Worm (Caenorhabditis elegans) whole organism, late embryonic: ENCODE measurements around the gene rcs-1.

Experiments used
- F13H6.1 ChIP-seq: sonication (generic microtip); optimal IDR thresholded peaks from 2 replicates; lab custom pipeline; 2016; ENCODE audit warnings: missing genetic modification characterization, missing compliant biosample characterization
- K09A11.1 ChIP-seq: sonication (generic microtip); optimal IDR thresholded peaks from 2 replicates; lab custom pipeline; 2017; ENCODE audit warnings: antibody characterized with exemption, mild to moderate bottlenecking, missing genetic modification characterization, missing compliant biosample characterization; ENCODE audit not compliant: insufficient read depth
- ceh-14 ChIP-seq: sonication (generic microtip); optimal IDR thresholded peaks from 2 replicates; lab custom pipeline; 2016; ENCODE audit warnings: missing genotype, missing genetic modification characterization, missing compliant biosample characterization
- ceh-19 ChIP-seq: fragments of 200-800 bp; sonication (Bioruptor generic); optimal IDR thresholded peaks from 2 replicates; lab custom pipeline; 2018; ENCODE audit warnings: mild to moderate bottlenecking, missing genetic modification characterization, missing compliant biosample characterization
- ceh-24 ChIP-seq: sonication (generic microtip); optimal IDR thresholded peaks from 2 replicates; lab custom pipeline; 2016; ENCODE audit warnings: mild to moderate bottlenecking, missing genetic modification characterization, missing compliant biosample characterization
- ceh-45 ChIP-seq: fragments of 200-800 bp; sonication (Bioruptor generic); IDR thresholded peaks from 2 replicates; pipeline ENCODE4 v1.3.6; 2022; ENCODE audit warnings: missing genetic modification reagents, missing genetic modification characterization, missing compliant biosample characterization
- ceh-48 ChIP-seq: sonication (generic microtip); optimal IDR thresholded peaks from 2 replicates; lab custom pipeline; 2016; ENCODE audit warnings: missing genetic modification characterization, inconsistent platforms, missing compliant biosample characterization
- ceh-9 ChIP-seq: sonication (generic microtip); optimal IDR thresholded peaks from 2 replicates; lab custom pipeline; 2016; ENCODE audit warnings: mild to moderate bottlenecking, missing genetic modification characterization, inconsistent platforms, missing compliant biosample characterization
- che-1 ChIP-seq: sonication (generic microtip); optimal IDR thresholded peaks from 2 replicates; lab custom pipeline; 2016; ENCODE audit warnings: mild to moderate bottlenecking, missing genetic modification characterization, missing compliant biosample characterization
- ets-4 ChIP-seq: sonication (generic microtip); optimal IDR thresholded peaks from 2 replicates; lab custom pipeline; 2016; ENCODE audit warnings: missing genetic modification characterization, missing compliant biosample characterization
- eyg-1 ChIP-seq: sonication (generic microtip); optimal IDR thresholded peaks from 2 replicates; lab custom pipeline; 2016; ENCODE audit warnings: missing genotype, missing genetic modification characterization, missing compliant biosample characterization
- fax-1 ChIP-seq: sonication (generic microtip); optimal IDR thresholded peaks from 2 replicates; lab custom pipeline; 2016; ENCODE audit warnings: missing genotype, missing genetic modification characterization, missing compliant biosample characterization
- gmeb-2 ChIP-seq: sonication (generic microtip); optimal IDR thresholded peaks from 2 replicates; lab custom pipeline; 2016; ENCODE audit warnings: missing genetic modification characterization, inconsistent platforms, missing compliant biosample characterization
- hlh-13 ChIP-seq: fragments of 200-800 bp; sonication (Bioruptor generic); optimal IDR thresholded peaks from 2 replicates; lab custom pipeline; 2018; ENCODE audit warnings: mild to moderate bottlenecking, missing genetic modification characterization, missing compliant biosample characterization
- hlh-15 ChIP-seq: sonication (generic microtip); optimal IDR thresholded peaks from 2 replicates; lab custom pipeline; 2016; ENCODE audit warnings: missing genetic modification characterization, missing compliant biosample characterization
- hlh-6 ChIP-seq: sonication (generic microtip); optimal IDR thresholded peaks from 2 replicates; lab custom pipeline; 2016; ENCODE audit warnings: missing genotype, missing genetic modification characterization, missing compliant biosample characterization
- nfya-1 ChIP-seq: sonication (generic microtip); optimal IDR thresholded peaks from 2 replicates; lab custom pipeline; 2017; ENCODE audit warnings: missing genetic modification characterization, mild to moderate bottlenecking, missing compliant biosample characterization, antibody characterized with exemption, moderate library complexity
- nhr-11 ChIP-seq: fragments of 150-350 bp; optimal IDR thresholded peaks from 2 replicates; lab custom pipeline; 2014; ENCODE audit warnings: missing biosample characterization, missing genetic modification characterization
- npax-4 ChIP-seq: sonication (generic microtip); optimal IDR thresholded peaks from 2 replicates; lab custom pipeline; 2016; ENCODE audit warnings: missing genetic modification characterization, missing compliant biosample characterization
- odd-2 ChIP-seq: sonication (generic microtip); optimal IDR thresholded peaks from 2 replicates; lab custom pipeline; 2017; ENCODE audit warnings: antibody characterized with exemption, mild to moderate bottlenecking, missing genetic modification characterization, missing compliant biosample characterization
- pag-3 ChIP-seq: sonication (generic microtip); optimal IDR thresholded peaks from 2 replicates; lab custom pipeline; 2016; ENCODE audit warnings: missing compliant biosample characterization, missing genetic modification characterization, borderline replicate concordance
- pat-9 ChIP-seq: fragments of 200-800 bp; sonication (Bioruptor generic); optimal IDR thresholded peaks from 2 replicates; lab custom pipeline; 2018; ENCODE audit warnings: mild to moderate bottlenecking, missing genetic modification characterization, moderate library complexity, missing compliant biosample characterization
- pha-2 ChIP-seq: sonication (generic microtip); optimal IDR thresholded peaks from 2 replicates; lab custom pipeline; 2017; ENCODE audit warnings: mild to moderate bottlenecking, missing genetic modification characterization, missing compliant biosample characterization
- pqm-1 ChIP-seq: sonication (generic microtip); optimal IDR thresholded peaks from 2 replicates; lab custom pipeline; 2016; ENCODE audit warnings: missing genetic modification characterization, missing compliant biosample characterization
- sdc-2 ChIP-seq: sonication (generic microtip); optimal IDR thresholded peaks from 2 replicates; lab custom pipeline; 2016; ENCODE audit warnings: missing genotype, missing genetic modification characterization, missing compliant biosample characterization
- sox-2 ChIP-seq: fragments of 200-800 bp; sonication (Bioruptor generic); IDR thresholded peaks from 2 replicates; pipeline ENCODE4 v1.3.6; 2022; ENCODE audit warnings: missing genetic modification reagents, missing genetic modification characterization, missing compliant biosample characterization
- sox-4 ChIP-seq: sonication (generic microtip); optimal IDR thresholded peaks from 2 replicates; lab custom pipeline; 2017; ENCODE audit warnings: mild to moderate bottlenecking, missing genetic modification characterization, inconsistent platforms, missing compliant biosample characterization
- syd-9 ChIP-seq: sonication (generic microtip); optimal IDR thresholded peaks from 2 replicates; lab custom pipeline; 2016; ENCODE audit warnings: mild to moderate bottlenecking, missing genetic modification characterization, moderate library complexity, missing compliant biosample characterization
- tbx-7 ChIP-seq: sonication (generic microtip); optimal IDR thresholded peaks from 2 replicates; lab custom pipeline; 2016; ENCODE audit warnings: missing genotype, missing genetic modification characterization, missing compliant biosample characterization
- ttx-3 ChIP-seq: sonication (generic microtip); optimal IDR thresholded peaks from 2 replicates; lab custom pipeline; 2016; ENCODE audit warnings: missing genetic modification reagents, missing genetic modification characterization, missing compliant biosample characterization
- unc-3 ChIP-seq, 2 experiments: fragments of 200-800 bp in 1 of 2; sonication (Bioruptor generic) in 1 of 2; sonication (generic microtip) in 1 of 2; conservative IDR thresholded peaks in 1 of 2; optimal IDR thresholded peaks in 1 of 2; 2 replicates each; pipeline versions ENCODE4 v1.3.6 to Lab custom; 2016 to 2022; ENCODE audit warnings: missing compliant biosample characterization in 2 of 2, missing genetic modification characterization in 2 of 2, missing genetic modification reagents in 1 of 2
- unc-55 ChIP-seq: sonication (generic microtip); optimal IDR thresholded peaks from 2 replicates; lab custom pipeline; 2017; ENCODE audit warnings: missing biosample characterization, missing genetic modification reagents, missing genetic modification characterization

The rcs-1 gene

DNA sequence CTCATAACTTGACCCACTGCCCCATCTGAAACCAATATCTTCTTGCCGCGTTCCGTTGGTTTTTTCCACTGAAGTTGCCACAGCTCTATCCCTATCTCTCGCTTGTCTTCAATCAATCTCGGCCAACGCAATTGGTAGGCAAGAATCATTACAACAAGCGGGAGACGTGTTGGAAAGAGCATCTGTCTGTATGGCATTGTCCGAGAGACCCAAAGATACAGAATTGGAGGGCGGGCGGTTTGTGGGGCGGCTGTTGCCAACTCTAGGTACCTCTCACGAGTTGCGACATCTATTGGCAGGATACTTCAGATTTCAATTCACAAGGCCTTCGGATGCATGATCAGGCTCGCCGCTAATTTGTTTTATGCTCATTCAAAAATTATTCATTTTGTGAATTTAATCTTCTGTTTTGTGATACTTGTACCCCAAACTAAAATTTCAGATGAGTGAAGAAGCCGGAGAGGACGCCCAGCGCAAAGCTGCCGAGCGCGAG, 39.3 kb downstream of the rcs-1 start, which contains the start of gene unc-27 (continued):
- no peak for TF ChIP-seq unc-3 (GFP tag; conservative IDR thresholded peaks at IDR 0.05; lab: Robert Waterston, UW)
- no peak for TF ChIP-seq unc-3 (tag; optimal IDR thresholded peaks at IDR 0.05; lab: Kevin White, UChicago)
- TF ChIP-seq ets-4: no peak
- no peak for TF ChIP-seq ceh-14 (tag; lab: Kevin White, UChicago)
- TF ChIP-seq pag-3 (tag; lab: Kevin White, UChicago): no peak
- no peak for TF ChIP-seq fax-1 (tag; lab: Kevin White, UChicago)
- TF ChIP-seq ceh-19 (GFP tag; lab: Kevin White, UChicago): no peak
- TF ChIP-seq ceh-48 (tag; lab: Kevin White, UChicago): no peak
- no peak for TF ChIP-seq che-1 (tag; lab: Kevin White, UChicago)
- no peak for TF ChIP-seq nhr-11
- TF ChIP-seq ceh-45 (GFP tag; lab: Robert Waterston, UW): no peak
- TF ChIP-seq tbx-7 (tag; lab: Kevin White, UChicago): no peak
- TF ChIP-seq K09A11.1 (tag; lab: Kevin White, UChicago): no peak
- no peak for TF ChIP-seq ttx-3 (tag; lab: Kevin White, UChicago)

ce11 chrX:8787689-8788222, 40.6 kb downstream of the rcs-1 start:
- TF ChIP-seq eyg-1 (tag; lab: Kevin White, UChicago) (no peak), ttx-3 (tag; lab: Kevin White, UChicago) (no peak), F13H6.1 (no peak), syd-9 (tag; lab: Kevin White, UChicago) (no peak), K09A11.1 (tag; lab: Kevin White, UChicago) (no peak), pha-2 (tag; lab: Kevin White, UChicago) (no peak)

ce11 chrX:8786687-8787086, 41.7 kb downstream of the rcs-1 start:
- TF ChIP-seq hlh-6 (tag; lab: Kevin White, UChicago) (no peak), unc-55 (GFP tag; lab: Kevin White, UChicago) (peak; percentile 51)

- no peak for TF ChIP-seq hlh-15 (tag; lab: Kevin White, UChicago)
- no peak for TF ChIP-seq K09A11.1 (tag; lab: Kevin White, UChicago)
These were observed 44.1 kb downstream of the rcs-1 start, which contains the start of gene ZK721.3 for ce11 chrX:8784234-8784633. Gene ZK721.3, plus strand, starts transcription at chrX:8784534.

DNA sequence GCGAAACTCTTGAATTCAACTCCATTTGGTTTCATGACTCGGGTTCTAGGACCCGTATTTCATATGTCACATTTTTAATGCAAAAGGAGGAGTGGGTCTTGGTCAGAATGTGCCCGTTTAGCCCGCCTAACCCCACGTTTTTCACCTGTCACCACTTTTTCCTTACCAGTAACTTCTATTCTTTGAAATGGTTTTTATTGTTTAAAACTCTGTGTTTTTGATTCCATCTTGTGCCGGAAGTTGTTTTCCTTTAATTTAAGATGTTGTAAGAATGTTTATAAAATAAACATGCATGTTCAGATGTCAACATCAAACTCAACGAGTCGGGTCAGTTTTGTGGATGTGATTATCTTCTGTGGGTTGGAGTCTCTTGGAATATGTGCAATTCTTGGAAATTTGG, 49.8 kb downstream of the rcs-1 start, which contains the start of gene ZK721.4:
TSS of gene ZK721.4 (plus strand) at position 301 of the 400 bp plus-strand sequence.
- TF ChIP-seq odd-2 (tag; lab: Kevin White, UChicago) (no peak), hlh-13 (GFP tag; lab: Kevin White, UChicago) (no peak), nfya-1 (no peak), gmeb-2 (tag; lab: Kevin White, UChicago) (no peak), npax-4 (tag; lab: Kevin White, UChicago) (no peak), ceh-48 (tag; lab: Kevin White, UChicago) (no peak), sox-2 (GFP tag; lab: Robert Waterston, UW) (no peak), syd-9 (tag; lab: Kevin White, UChicago) (no peak), pqm-1 (tag; lab: Kevin White, UChicago) (no peak), sdc-2 (no peak), ceh-24 (no peak), sox-4 (no peak), ceh-9 (tag; lab: Kevin White, UChicago) (no peak), ceh-14 (tag; lab: Kevin White, UChicago) (no peak), ceh-19 (GFP tag; lab: Kevin White, UChicago) (no peak), fax-1 (tag; lab: Kevin White, UChicago) (no peak), pat-9 (no peak)
